1 fruit fly cellular context compared by ENCODE assay signal in genomic region chr3R:29581420-29581819, dm6.
A peak's percentile ranks its signal among the peaks of the same experiment; 100 is the strongest.
TF ChIP-seq lines count a peak whose summit lies in the region.

No protein-coding gene starts in this region.

TF ChIP-seq in whole organism, embryonic, 481 proteins besides CTCF, POLR2A, EP300 and RAD21 (continued from another document and continues in another):
- peak; percentile 66 for TF ChIP-seq CG14710 (tag; optimal IDR thresholded peaks at IDR 0.05; lab: Kevin White, UChicago)
- no peak for TF ChIP-seq Mes4 (GFP tag; optimal IDR thresholded peaks at IDR 0.05; lab: Kevin White, UChicago)
- TF ChIP-seq HmgZ (tag; optimal IDR thresholded peaks at IDR 0.05; lab: Kevin White, UChicago) = no peak
- TF ChIP-seq ro (GFP tag; IDR thresholded peaks at IDR 0.05; lab: Robert Waterston, UW) = no peak
- no peak for TF ChIP-seq jumu (GFP tag; optimal IDR thresholded peaks at IDR 0.05; lab: Kevin White, UChicago)
- no peak for TF ChIP-seq Six4 (GFP tag; optimal IDR thresholded peaks at IDR 0.05; lab: Kevin White, UChicago)
- no peak for TF ChIP-seq mirr (GFP tag; optimal IDR thresholded peaks at IDR 0.05; lab: Kevin White, UChicago)
- TF ChIP-seq CG8290 (GFP tag; optimal IDR thresholded peaks at IDR 0.05; lab: Kevin White, UChicago) = no peak
- TF ChIP-seq CG8290 (tag; optimal IDR thresholded peaks at IDR 0.05; lab: Kevin White, UChicago) = no peak
- TF ChIP-seq fru (optimal IDR thresholded peaks at IDR 0.05; lab: Kevin White, UChicago) = no peak
- TF ChIP-seq H15 (GFP tag; IDR thresholded peaks at IDR 0.05; lab: Robert Waterston, UW) = no peak
- TF ChIP-seq CG14965 (GFP tag; optimal IDR thresholded peaks at IDR 0.05; lab: Kevin White, UChicago; ENCODE audit: borderline replicate concordance) = no peak
- TF ChIP-seq ash1 (GFP tag; optimal IDR thresholded peaks at IDR 0.05; lab: Kevin White, UChicago) = no peak
- TF ChIP-seq HLH4C (GFP tag; IDR thresholded peaks at IDR 0.05; lab: Robert Waterston, UW; ENCODE audit: partially characterized antibody) = no peak
- no peak for TF ChIP-seq Tbp (GFP tag; optimal IDR thresholded peaks at IDR 0.05; lab: Kevin White, UChicago)
- TF ChIP-seq CG32767 (GFP tag; IDR thresholded peaks at IDR 0.05; lab: Robert Waterston, UW) = no peak
- TF ChIP-seq CG10959 (GFP tag; IDR thresholded peaks at IDR 0.05; lab: Robert Waterston, UW) = no peak
- TF ChIP-seq CG4328 (GFP tag; optimal IDR thresholded peaks at IDR 0.05; lab: Kevin White, UChicago) = no peak
- TF ChIP-seq NC2β (GFP tag; optimal IDR thresholded peaks at IDR 0.05; lab: Kevin White, UChicago) = no peak
- no peak for TF ChIP-seq mld (GFP tag; IDR thresholded peaks at IDR 0.05; lab: Robert Waterston, UW; ENCODE audit: partially characterized antibody)
- TF ChIP-seq gsb (GFP tag; IDR thresholded peaks at IDR 0.05; lab: Robert Waterston, UW) = no peak
- no peak for TF ChIP-seq esg (GFP tag; conservative IDR thresholded peaks at IDR 0.05; lab: Robert Waterston, UW)
- peak in 1 of 2 experiments; percentile 66 for TF ChIP-seq bsh (GFP tag; optimal IDR thresholded peaks at IDR 0.05; lab: Kevin White, UChicago)
- no peak for TF ChIP-seq CG18476 (GFP tag; optimal IDR thresholded peaks at IDR 0.05; lab: Kevin White, UChicago)
- peak; percentile 43; the same call in 2 of the 3 replicates for TF ChIP-seq CG17361 (GFP tag; IDR thresholded peaks at IDR 0.05; lab: Robert Waterston, UW)
- no peak for TF ChIP-seq MESR4 (GFP tag; optimal IDR thresholded peaks at IDR 0.05; lab: Kevin White, UChicago)
- TF ChIP-seq Nf-YB (GFP tag; optimal IDR thresholded peaks at IDR 0.05; lab: Kevin White, UChicago) = peak; percentile 13
- no peak for TF ChIP-seq CG12299 (tag; optimal IDR thresholded peaks at IDR 0.05; lab: Kevin White, UChicago)
- no peak for TF ChIP-seq Optix (GFP tag; IDR thresholded peaks at IDR 0.05; lab: Robert Waterston, UW)
- TF ChIP-seq CG32772 (GFP tag; IDR thresholded peaks at IDR 0.05; lab: Robert Waterston, UW) = no peak
- no peak for TF ChIP-seq Vsx1 (GFP tag; optimal IDR thresholded peaks at IDR 0.05; lab: Kevin White, UChicago)
- no peak for TF ChIP-seq CG7357 (GFP tag; IDR thresholded peaks at IDR 0.05; lab: Robert Waterston, UW)
- TF ChIP-seq CG3838 (GFP tag; optimal IDR thresholded peaks at IDR 0.05; lab: Kevin White, UChicago) = no peak
- no peak for TF ChIP-seq pb (GFP tag; optimal IDR thresholded peaks at IDR 0.05; lab: Kevin White, UChicago)
- no peak for TF ChIP-seq CG16813 (GFP tag; IDR thresholded peaks at IDR 0.05; lab: Robert Waterston, UW; ENCODE audit: partially characterized antibody)
- TF ChIP-seq slou (GFP tag; optimal IDR thresholded peaks at IDR 0.05; lab: Kevin White, UChicago) = no peak
- TF ChIP-seq CG6175 (GFP tag; IDR thresholded peaks at IDR 0.05; lab: Robert Waterston, UW) = no peak
- no peak for TF ChIP-seq nom (GFP tag; optimal IDR thresholded peaks at IDR 0.05; lab: Kevin White, UChicago)
- no peak for TF ChIP-seq prd (optimal IDR thresholded peaks at IDR 0.05; lab: Kevin White, UChicago)
- TF ChIP-seq prd (GFP tag; IDR thresholded peaks at IDR 0.05; lab: Robert Waterston, UW) = 0 out of 3 replicates have a peak, but pooled peaks have one; percentile 18
- no peak for TF ChIP-seq pita (GFP tag; optimal IDR thresholded peaks at IDR 0.05; lab: Kevin White, UChicago)
- TF ChIP-seq Ssrp (tag; optimal IDR thresholded peaks at IDR 0.05; lab: Kevin White, UChicago) = peak; percentile 53
- peak; percentile 26 for TF ChIP-seq Hmr (GFP tag; optimal IDR thresholded peaks at IDR 0.05; lab: Kevin White, UChicago)
- no peak for TF ChIP-seq CG4730 (GFP tag; IDR thresholded peaks at IDR 0.05; lab: Robert Waterston, UW)
- TF ChIP-seq CG10147 (GFP tag; optimal IDR thresholded peaks at IDR 0.05; lab: Kevin White, UChicago) = no peak
- no peak for TF ChIP-seq sens-2 (GFP tag; IDR thresholded peaks at IDR 0.05; lab: Robert Waterston, UW)
- TF ChIP-seq ham (GFP tag; IDR thresholded peaks at IDR 0.05; lab: Robert Waterston, UW) = no peak
- no peak for TF ChIP-seq Jarid2 (GFP tag; optimal IDR thresholded peaks at IDR 0.05; lab: Kevin White, UChicago)
- TF ChIP-seq fd102C (GFP tag; optimal IDR thresholded peaks at IDR 0.05; lab: Kevin White, UChicago) = no peak
- no peak for TF ChIP-seq Gsc (GFP tag; IDR thresholded peaks at IDR 0.05; lab: Robert Waterston, UW)
- no peak for TF ChIP-seq p53 (GFP tag; optimal IDR thresholded peaks at IDR 0.05; lab: Kevin White, UChicago)
- peak; percentile 71 for TF ChIP-seq CG2678 (tag; optimal IDR thresholded peaks at IDR 0.05; lab: Kevin White, UChicago)
- TF ChIP-seq Dad (GFP tag; optimal IDR thresholded peaks at IDR 0.05; lab: Kevin White, UChicago) = no peak
- TF ChIP-seq ase (GFP tag; IDR thresholded peaks at IDR 0.05; lab: Robert Waterston, UW) = no peak
- peak; percentile 24 for TF ChIP-seq cwo (GFP tag; optimal IDR thresholded peaks at IDR 0.05; lab: Kevin White, UChicago)
- no peak for TF ChIP-seq CG43689 (GFP tag; IDR thresholded peaks at IDR 0.05; lab: Robert Waterston, UW)
- TF ChIP-seq otp (GFP tag; IDR thresholded peaks at IDR 0.05; lab: Robert Waterston, UW) = no peak
- no peak for TF ChIP-seq sug (tag; optimal IDR thresholded peaks at IDR 0.05; lab: Kevin White, UChicago)
- no peak for TF ChIP-seq lmd (GFP tag; IDR thresholded peaks at IDR 0.05; lab: Robert Waterston, UW)
- no peak for TF ChIP-seq luna (GFP tag; optimal IDR thresholded peaks at IDR 0.05; lab: Kevin White, UChicago)
- no peak for TF ChIP-seq CG9932 (GFP tag; IDR thresholded peaks at IDR 0.05; lab: Robert Waterston, UW)
- TF ChIP-seq CG8478 (optimal IDR thresholded peaks at IDR 0.05; lab: Kevin White, UChicago) = no peak
- TF ChIP-seq gro (GFP tag; optimal IDR thresholded peaks at IDR 0.05; lab: Kevin White, UChicago) = no peak
- no peak for TF ChIP-seq CG11560 (tag; IDR thresholded peaks at IDR 0.05; lab: Robert Waterston, UW)
- TF ChIP-seq fd3F (GFP tag; optimal IDR thresholded peaks at IDR 0.05; lab: Kevin White, UChicago) = no peak
- peak; percentile 45 for TF ChIP-seq az2 (GFP tag; optimal IDR thresholded peaks at IDR 0.05; lab: Kevin White, UChicago)
- no peak for TF ChIP-seq insv (GFP tag; optimal IDR thresholded peaks at IDR 0.05; lab: Kevin White, UChicago)
- TF ChIP-seq ftz-f1 (GFP tag; optimal IDR thresholded peaks at IDR 0.05; lab: Kevin White, UChicago) = no peak
- TF ChIP-seq CG15696 (tag; optimal IDR thresholded peaks at IDR 0.05; lab: Kevin White, UChicago) = peak; percentile 56
- no peak for TF ChIP-seq Oaz (GFP tag; IDR thresholded peaks at IDR 0.05; lab: Robert Waterston, UW)
- no peak for TF ChIP-seq CG4282 (GFP tag; optimal IDR thresholded peaks at IDR 0.05; lab: Kevin White, UChicago)
- no peak for TF ChIP-seq CG9797 (GFP tag; optimal IDR thresholded peaks at IDR 0.05; lab: Kevin White, UChicago)
- TF ChIP-seq CG1233 (GFP tag; optimal IDR thresholded peaks at IDR 0.05; lab: Kevin White, UChicago) = peak; percentile 0
- TF ChIP-seq zf30C (GFP tag; optimal IDR thresholded peaks at IDR 0.05; lab: Kevin White, UChicago) = no peak
- TF ChIP-seq gt (GFP tag; IDR thresholded peaks at IDR 0.05; lab: Robert Waterston, UW) = no peak
- no peak for TF ChIP-seq CG7786 (GFP tag; optimal IDR thresholded peaks at IDR 0.05; lab: Kevin White, UChicago)
- no peak for TF ChIP-seq ranshi (GFP tag; IDR thresholded peaks at IDR 0.05; lab: Robert Waterston, UW)
- no peak for TF ChIP-seq cato (GFP tag; optimal IDR thresholded peaks at IDR 0.05; lab: Kevin White, UChicago; ENCODE audit: borderline replicate concordance)
- no peak for TF ChIP-seq Poxn (GFP tag; IDR thresholded peaks at IDR 0.05; lab: Robert Waterston, UW)
- TF ChIP-seq CG12744 (GFP tag; optimal IDR thresholded peaks at IDR 0.05; lab: Kevin White, UChicago) = no peak
- TF ChIP-seq Scr (GFP tag; IDR thresholded peaks at IDR 0.05; lab: Robert Waterston, UW; ENCODE audit: partially characterized antibody) = no peak
- peak; percentile 9 for TF ChIP-seq CG9437 (GFP tag; optimal IDR thresholded peaks at IDR 0.05; lab: Kevin White, UChicago)
- no peak for TF ChIP-seq ap (GFP tag; IDR thresholded peaks at IDR 0.05; lab: Robert Waterston, UW)
- peak; percentile 65 for TF ChIP-seq CG7839 (tag; optimal IDR thresholded peaks at IDR 0.05; lab: Kevin White, UChicago)
- no peak for TF ChIP-seq CG13624 (GFP tag; optimal IDR thresholded peaks at IDR 0.05; lab: Kevin White, UChicago)
- TF ChIP-seq CG8944 (GFP tag; optimal IDR thresholded peaks at IDR 0.05; lab: Kevin White, UChicago) = no peak
- TF ChIP-seq Atf6 (GFP tag; IDR thresholded peaks at IDR 0.05; lab: Robert Waterston, UW) = no peak
- no peak for TF ChIP-seq pho (GFP tag; optimal IDR thresholded peaks at IDR 0.05; lab: Kevin White, UChicago)
- no peak for TF ChIP-seq CG3065 (GFP tag; optimal IDR thresholded peaks at IDR 0.05; lab: Kevin White, UChicago)
- TF ChIP-seq stwl (tag; optimal IDR thresholded peaks at IDR 0.05; lab: Kevin White, UChicago) = no peak
- no peak for TF ChIP-seq CG10462 (GFP tag; optimal IDR thresholded peaks at IDR 0.05; lab: Kevin White, UChicago)
- no peak for TF ChIP-seq Dfd (GFP tag; optimal IDR thresholded peaks at IDR 0.05; lab: Kevin White, UChicago)
- TF ChIP-seq abd-A (tag; optimal IDR thresholded peaks at IDR 0.05; lab: Kevin White, UChicago) = no peak
- no peak for TF ChIP-seq CG11085 (GFP tag; IDR thresholded peaks at IDR 0.05; lab: Robert Waterston, UW)
- TF ChIP-seq lbe (GFP tag; optimal IDR thresholded peaks at IDR 0.05; lab: Kevin White, UChicago) = no peak
- no peak for TF ChIP-seq CG1647 (GFP tag; optimal IDR thresholded peaks at IDR 0.05; lab: Kevin White, UChicago)
- no peak for TF ChIP-seq CG4707 (GFP tag; optimal IDR thresholded peaks at IDR 0.05; lab: Kevin White, UChicago)
- no peak for TF ChIP-seq bbx (GFP tag; IDR thresholded peaks at IDR 0.05; lab: Robert Waterston, UW; ENCODE audit: partially characterized antibody)
- TF ChIP-seq Asciz (GFP tag; optimal IDR thresholded peaks at IDR 0.05; lab: Kevin White, UChicago) = no peak
- TF ChIP-seq disco-r (GFP tag; optimal IDR thresholded peaks at IDR 0.05; lab: Kevin White, UChicago) = no peak
- TF ChIP-seq shn (GFP tag; optimal IDR thresholded peaks at IDR 0.05; lab: Kevin White, UChicago) = no peak
- TF ChIP-seq wek (GFP tag; optimal IDR thresholded peaks at IDR 0.05; lab: Kevin White, UChicago) = no peak
- no peak for TF ChIP-seq grn (GFP tag; optimal IDR thresholded peaks at IDR 0.05; lab: Kevin White, UChicago)
- TF ChIP-seq sna (GFP tag; IDR thresholded peaks at IDR 0.05; lab: Robert Waterston, UW; ENCODE audit: partially characterized antibody) = no peak
- peak; percentile 11 for TF ChIP-seq CG10543 (GFP tag; optimal IDR thresholded peaks at IDR 0.05; lab: Kevin White, UChicago)
- TF ChIP-seq Trl (optimal IDR thresholded peaks at IDR 0.05; lab: Kevin White, UChicago) = no peak
- no peak for TF ChIP-seq Trl (GFP tag; optimal IDR thresholded peaks at IDR 0.05; lab: Kevin White, UChicago)
- TF ChIP-seq twi (tag; optimal IDR thresholded peaks at IDR 0.05; lab: Kevin White, UChicago) = peak; percentile 3
- TF ChIP-seq Bdp1 (GFP tag; optimal IDR thresholded peaks at IDR 0.05; lab: Kevin White, UChicago) = no peak
- no peak for TF ChIP-seq CG34422 (GFP tag; IDR thresholded peaks at IDR 0.05; lab: Robert Waterston, UW)
- TF ChIP-seq Sox100B (GFP tag; optimal IDR thresholded peaks at IDR 0.05; lab: Kevin White, UChicago) = peak; percentile 50
- TF ChIP-seq btn (GFP tag; optimal IDR thresholded peaks at IDR 0.05; lab: Kevin White, UChicago) = no peak
- no peak for TF ChIP-seq lilli (GFP tag; optimal IDR thresholded peaks at IDR 0.05; lab: Kevin White, UChicago)
- TF ChIP-seq Adf1 (GFP tag; IDR thresholded peaks at IDR 0.05; lab: Robert Waterston, UW) = no peak
- peak; percentile 25 for TF ChIP-seq bcd (GFP tag; optimal IDR thresholded peaks at IDR 0.05; lab: Kevin White, UChicago)
- no peak for TF ChIP-seq CG14441 (GFP tag; IDR thresholded peaks at IDR 0.05; lab: Robert Waterston, UW)
- no peak for TF ChIP-seq tin (GFP tag; optimal IDR thresholded peaks at IDR 0.05; lab: Kevin White, UChicago)
- peak; percentile 58 for TF ChIP-seq phol (tag; optimal IDR thresholded peaks at IDR 0.05; lab: Kevin White, UChicago)
- TF ChIP-seq Rfx (GFP tag; IDR thresholded peaks at IDR 0.05; lab: Robert Waterston, UW) = no peak
- peak; percentile 40 for TF ChIP-seq CG17359 (tag; optimal IDR thresholded peaks at IDR 0.05; lab: Kevin White, UChicago)
- TF ChIP-seq slbo (GFP tag; IDR thresholded peaks at IDR 0.05; lab: Robert Waterston, UW) = 0 out of 2 replicates have a peak, but pooled peaks have one; percentile 23
- TF ChIP-seq vnd (GFP tag; IDR thresholded peaks at IDR 0.05; lab: Robert Waterston, UW; ENCODE audit: partially characterized antibody) = no peak
- no peak for TF ChIP-seq so (GFP tag; IDR thresholded peaks at IDR 0.05; lab: Robert Waterston, UW)
- no peak for TF ChIP-seq sob (GFP tag; IDR thresholded peaks at IDR 0.05; lab: Robert Waterston, UW)
- TF ChIP-seq zen2 (GFP tag; IDR thresholded peaks at IDR 0.05; lab: Robert Waterston, UW; ENCODE audit: partially characterized antibody) = no peak
- no peak for TF ChIP-seq Eip74EF (GFP tag; optimal IDR thresholded peaks at IDR 0.05; lab: Kevin White, UChicago)
- no peak for TF ChIP-seq CG31224 (GFP tag; IDR thresholded peaks at IDR 0.05; lab: Robert Waterston, UW)
- TF ChIP-seq CrebB (tag; optimal IDR thresholded peaks at IDR 0.05; lab: Kevin White, UChicago) = no peak
- TF ChIP-seq zfh2 (GFP tag; optimal IDR thresholded peaks at IDR 0.05; lab: Kevin White, UChicago) = no peak
- TF ChIP-seq CG14667 (GFP tag; IDR thresholded peaks at IDR 0.05; lab: Robert Waterston, UW) = no peak
- TF ChIP-seq unc-4 (GFP tag; IDR thresholded peaks at IDR 0.05; lab: Robert Waterston, UW; ENCODE audit: partially characterized antibody) = no peak
- peak; percentile 55 for TF ChIP-seq tap (tag; optimal IDR thresholded peaks at IDR 0.05; lab: Kevin White, UChicago)
- TF ChIP-seq Dref (GFP tag; IDR thresholded peaks at IDR 0.05; lab: Robert Waterston, UW) = no peak
- peak; percentile 19 for TF ChIP-seq Deaf1 (tag; optimal IDR thresholded peaks at IDR 0.05; lab: Kevin White, UChicago)
- TF ChIP-seq Dek (tag; optimal IDR thresholded peaks at IDR 0.05; lab: Kevin White, UChicago) = no peak
- TF ChIP-seq CG15269 (tag; optimal IDR thresholded peaks at IDR 0.05; lab: Kevin White, UChicago) = peak; percentile 44
- no peak for TF ChIP-seq hkb (optimal IDR thresholded peaks at IDR 0.05; lab: Kevin White, UChicago)
- TF ChIP-seq hkb (GFP tag; IDR thresholded peaks at IDR 0.05; lab: Robert Waterston, UW) = no peak
- TF ChIP-seq gfzf (GFP tag; optimal IDR thresholded peaks at IDR 0.05; lab: Kevin White, UChicago) = no peak
- no peak for TF ChIP-seq Lim3 (GFP tag; IDR thresholded peaks at IDR 0.05; lab: Robert Waterston, UW)
